Worm (Caenorhabditis elegans): ENCODE measurements around the gene try-10.

Gene try-10

DNA sequence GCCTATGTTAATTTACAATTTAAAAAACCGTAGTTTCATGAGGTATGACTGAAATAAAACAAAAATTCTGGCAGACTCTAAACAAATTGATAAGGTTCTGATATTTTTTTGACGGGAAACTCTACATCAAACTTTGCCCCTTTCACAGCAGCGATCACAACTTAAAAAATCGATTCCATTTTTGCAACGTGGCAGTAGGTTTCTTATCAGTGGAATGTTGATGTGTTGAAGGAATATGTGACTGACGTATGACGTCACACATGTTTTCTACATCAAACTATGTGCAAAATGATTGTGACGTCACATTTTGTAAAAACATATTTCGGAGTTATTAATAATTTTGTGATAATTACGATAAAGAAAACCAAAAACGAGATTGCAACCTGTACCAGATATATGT lies 1.2 kb downstream of the try-10 start (continued):
- TF ChIP-seq lin-39 (tag; optimal IDR thresholded peaks at IDR 0.05) (no peak), mes-2 (tag; optimal IDR thresholded peaks at IDR 0.05; ENCODE audit: poor library complexity, severe bottlenecking) (peak; percentile 2), lin-1 (GFP tag; IDR thresholded peaks at IDR 0.05) (no peak), daf-16 (GFP tag; optimal IDR thresholded peaks at IDR 0.05) (peak in 1 of 2 experiments; percentile 53), daf-16 (tag; optimal IDR thresholded peaks at IDR 0.05) (peak; percentile 89), tra-1 (GFP tag; IDR thresholded peaks at IDR 0.05) (peak; percentile 59; the same call in 1 of the 2 replicates), F44E2.7 (GFP tag; IDR thresholded peaks at IDR 0.05) (no peak), nhr-48 (tag; optimal IDR thresholded peaks at IDR 0.05) (peak; percentile 69), nhr-28 (tag; optimal IDR thresholded peaks at IDR 0.05) (peak; percentile 36), mxl-2 (GFP tag; conservative IDR thresholded peaks at IDR 0.05) (no peak), spr-3 (GFP tag; optimal IDR thresholded peaks at IDR 0.05) (no peak), ceh-82 (tag; optimal IDR thresholded peaks at IDR 0.05) (no peak), nhr-41 (GFP tag; IDR thresholded peaks at IDR 0.05) (no peak), F49E8.2 (tag; optimal IDR thresholded peaks at IDR 0.05; ENCODE audit: borderline replicate concordance) (no peak), lsy-2 (tag; optimal IDR thresholded peaks at IDR 0.05) (peak in 1 of 2 experiments; percentile 15), D1046.2 (GFP tag; IDR thresholded peaks at IDR 0.05) (no peak), nhr-6 (tag; optimal IDR thresholded peaks at IDR 0.05) (no peak), hmg-1.1 (GFP tag; IDR thresholded peaks at IDR 0.05) (no peak), nhr-102 (tag; optimal IDR thresholded peaks at IDR 0.05) (peak; percentile 80), nhr-77 (tag; optimal IDR thresholded peaks at IDR 0.05) (no peak), php-3 (GFP tag; IDR thresholded peaks at IDR 0.05) (peak; percentile 66; the same call in 1 of the 2 replicates), nhr-10 (tag; optimal IDR thresholded peaks at IDR 0.05) (no peak), lin-15B (tag; optimal IDR thresholded peaks at IDR 0.05) (no peak), F37D6.2 (tag; optimal IDR thresholded peaks at IDR 0.05) (no peak), lim-7 (GFP tag; IDR thresholded peaks at IDR 0.05) (no peak), unc-130 (GFP tag; optimal IDR thresholded peaks at IDR 0.05) (no peak), pqm-1 (tag; optimal IDR thresholded peaks at IDR 0.05) (peak; percentile 5), ceh-20 (GFP tag; IDR thresholded peaks at IDR 0.05) (no peak), ZK337.2 (GFP tag; IDR thresholded peaks at IDR 0.05) (no peak), fkh-10 (GFP tag; optimal IDR thresholded peaks at IDR 0.05) (no peak), arid-1 (GFP tag; conservative IDR thresholded peaks at IDR 0.05) (no peak), ceh-28 (tag; optimal IDR thresholded peaks at IDR 0.05) (no peak), fos-1 (tag; optimal IDR thresholded peaks at IDR 0.05) (no peak), snpc-1.2 (GFP tag; IDR thresholded peaks at IDR 0.05) (no peak), dmd-6 (GFP tag; IDR thresholded peaks at IDR 0.05) (peak; percentile 92), zfp-3 (GFP tag; conservative IDR thresholded peaks at IDR 0.05) (no peak), ceh-44 (GFP tag; IDR thresholded peaks at IDR 0.05) (no peak), nhr-25 (tag; optimal IDR thresholded peaks at IDR 0.05; ENCODE audit: borderline replicate concordance, insufficient read depth) (no peak), mdt-29 (GFP tag; IDR thresholded peaks at IDR 0.05) (no peak), T20F7.1 (GFP tag; optimal IDR thresholded peaks at IDR 0.05) (peak; percentile 52), tag-97 (GFP tag; IDR thresholded peaks at IDR 0.05) (no peak), dve-1 (tag; optimal IDR thresholded peaks at IDR 0.05; ENCODE audit: insufficient read depth) (peak; percentile 88)

DNA sequence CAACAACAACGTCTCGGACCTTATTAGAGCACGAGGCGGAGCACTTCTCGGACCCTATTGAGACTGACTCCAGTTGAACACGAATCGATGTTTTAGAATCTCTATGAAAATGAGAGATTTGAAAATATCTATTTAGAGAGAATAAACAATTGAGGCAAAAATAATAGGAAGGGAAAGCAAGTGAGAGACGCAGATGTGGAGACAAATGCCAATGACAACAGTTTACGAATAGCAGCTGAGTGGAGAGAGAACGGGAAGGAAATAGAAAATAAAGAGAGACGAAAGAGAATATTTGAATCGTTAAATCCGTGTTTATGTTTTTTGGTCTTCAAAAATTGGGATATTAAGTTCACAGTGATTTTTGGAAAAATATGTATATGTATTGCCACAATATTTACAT lies 3.2 kb downstream of the try-10 start:
- TF ChIP-seq pha-4 (GFP tag; IDR thresholded peaks at IDR 0.05), result no peak
- TF ChIP-seq pha-4 (tag; optimal IDR thresholded peaks at IDR 0.05), result no peak
- no peak for TF ChIP-seq aha-1 (tag)
- TF ChIP-seq daf-16 (GFP tag; optimal IDR thresholded peaks at IDR 0.05), result no peak
- peak; percentile 72 for TF ChIP-seq daf-16 (tag; optimal IDR thresholded peaks at IDR 0.05)
- no peak for TF ChIP-seq gei-8 (GFP tag; optimal IDR thresholded peaks at IDR 0.05)
- TF ChIP-seq ceh-20 (GFP tag; IDR thresholded peaks at IDR 0.05), result no peak
- no peak for TF ChIP-seq jun-1 (tag; optimal IDR thresholded peaks at IDR 0.05)
- TF ChIP-seq nhr-42 (GFP tag; IDR thresholded peaks at IDR 0.05), result no peak
- TF ChIP-seq Y48G9A.11 (GFP tag; IDR thresholded peaks at IDR 0.05), result no peak
- no peak for TF ChIP-seq lin-29 (GFP tag; IDR thresholded peaks at IDR 0.05)
- TF ChIP-seq dmd-9 (GFP tag; IDR thresholded peaks at IDR 0.05), result no peak
- peak in 1 of 2 experiments; percentile 34 for TF ChIP-seq mdl-1 (tag; optimal IDR thresholded peaks at IDR 0.05)
- TF ChIP-seq tra-1 (GFP tag; IDR thresholded peaks at IDR 0.05), result no peak
- no peak for TF ChIP-seq fkh-10 (GFP tag; optimal IDR thresholded peaks at IDR 0.05)
- no peak for TF ChIP-seq hif-1 (tag; optimal IDR thresholded peaks at IDR 0.05)
